Fruit fly (Drosophila melanogaster) whole organism, embryonic: ENCODE results near the gene CG12470.

Experiments
- Ada2b ChIP-seq: fragments of 200-800 bp; sonication (Bioruptor generic); IDR thresholded peaks from 2 replicates; pipeline ENCODE4 v1.3.6; 2022; ENCODE audit warnings: missing biosample characterization, missing genetic modification characterization
- Atf6 ChIP-seq: fragments of 200-800 bp; sonication (Bioruptor generic); IDR thresholded peaks from 2 replicates; pipeline ENCODE4 v1.3.6; 2022; ENCODE audit warnings: missing biosample characterization, missing genetic modification characterization
- B-H2 ChIP-seq: fragments of 200-800 bp; sonication (Bioruptor generic); optimal IDR thresholded peaks from 2 replicates; lab custom pipeline; 2018; ENCODE audit warnings: missing biosample characterization, mild to moderate bottlenecking, missing genetic modification characterization
- CG10147 ChIP-seq: fragments of 200-800 bp; sonication (Bioruptor generic); optimal IDR thresholded peaks from 2 replicates; lab custom pipeline; 2019; ENCODE audit warnings: missing biosample characterization, mild to moderate bottlenecking, missing genetic modification characterization, moderate library complexity
- CG10267 ChIP-seq: fragments of 200-800 bp; sonication (Bioruptor generic); optimal IDR thresholded peaks from 2 replicates; lab custom pipeline; 2018; ENCODE audit warnings: missing biosample characterization, mild to moderate bottlenecking, missing genetic modification characterization, moderate library complexity
- CG13424 ChIP-seq: fragments of 200-800 bp; sonication (Bioruptor generic); optimal IDR thresholded peaks from 2 replicates; lab custom pipeline; 2019; ENCODE audit warnings: missing biosample characterization, mild to moderate bottlenecking, missing genetic modification characterization, moderate library complexity
- CG13624 ChIP-seq: fragments of 200-800 bp; sonication (Bioruptor generic); optimal IDR thresholded peaks from 2 replicates; lab custom pipeline; 2016; ENCODE audit warnings: missing biosample characterization, missing genetic modification characterization
- CG15011 ChIP-seq: fragments of 200-800 bp; sonication (Bioruptor generic); optimal IDR thresholded peaks from 3 replicates; lab custom pipeline; 2018; ENCODE audit warnings: missing biosample characterization, mild to moderate bottlenecking, missing genetic modification characterization
- CG15514 ChIP-seq: fragments of 200-800 bp; sonication (Bioruptor generic); optimal IDR thresholded peaks from 3 replicates; lab custom pipeline; 2017; ENCODE audit warnings: missing biosample characterization, missing genetic modification characterization, mild to moderate bottlenecking, moderate library complexity, missing genetic modification reagents
- CG17359 ChIP-seq: fragments of 200-800 bp; sonication (Bioruptor generic); optimal IDR thresholded peaks from 3 replicates; lab custom pipeline; 2018; ENCODE audit warnings: missing biosample characterization, mild to moderate bottlenecking, missing genetic modification characterization, moderate library complexity
- CG17361 ChIP-seq: fragments of 200-800 bp; sonication (Bioruptor generic); IDR thresholded peaks from 3 replicates; pipeline ENCODE4 v1.3.6; 2022; ENCODE audit warnings: missing biosample characterization, missing genetic modification characterization
- CG18619 ChIP-seq: fragments of 200-800 bp; sonication (Bioruptor generic); optimal IDR thresholded peaks from 3 replicates; lab custom pipeline; 2017; ENCODE audit warnings: missing biosample characterization, mild to moderate bottlenecking, missing genetic modification characterization
- CG2120 ChIP-seq: fragments of 200-800 bp; sonication (Bioruptor generic); optimal IDR thresholded peaks from 3 replicates; lab custom pipeline; 2016; ENCODE audit warnings: missing biosample characterization, missing genetic modification characterization
- CG2202 ChIP-seq: fragments of 200-800 bp; sonication (Bioruptor generic); optimal IDR thresholded peaks from 2 replicates; lab custom pipeline; 2018; ENCODE audit warnings: missing biosample characterization, mild to moderate bottlenecking, missing genetic modification characterization
- CG2712 ChIP-seq: fragments of 200-800 bp; optimal IDR thresholded peaks from 3 replicates; lab custom pipeline; 2019; ENCODE audit warnings: missing biosample characterization, mild to moderate bottlenecking, missing genetic modification characterization, moderate library complexity
- CG32532 ChIP-seq: fragments of 200-800 bp; sonication (Bioruptor generic); IDR thresholded peaks from 2 replicates; pipeline ENCODE4 v1.3.6; 2022; ENCODE audit warnings: missing biosample characterization, missing genetic modification characterization
- CG3726 ChIP-seq: fragments of 200-800 bp; sonication (Bioruptor generic); IDR thresholded peaks from 3 replicates; pipeline ENCODE4, ENCODE4 v1.3.6; 2022; ENCODE audit warnings: missing biosample characterization, missing genetic modification characterization
- CG7963 ChIP-seq: fragments of 200-800 bp; sonication (Bioruptor generic); IDR thresholded peaks from 3 replicates; pipeline ENCODE4 v1.3.6; 2022; ENCODE audit warnings: missing biosample characterization, missing genetic modification characterization; ENCODE audit not compliant: partially characterized antibody
- Dek ChIP-seq: fragments of 200-800 bp; sonication (Bioruptor generic); optimal IDR thresholded peaks from 3 replicates; lab custom pipeline; 2019; ENCODE audit warnings: missing biosample characterization, mild to moderate bottlenecking, missing genetic modification characterization, moderate library complexity
- Drgx ChIP-seq: fragments of 200-800 bp; sonication (Bioruptor generic); IDR thresholded peaks from 2 replicates; pipeline ENCODE4 v1.3.6; 2022; ENCODE audit warnings: missing biosample characterization, missing genetic modification characterization
- E2f2 ChIP-seq: fragments of 200-800 bp; sonication (Bioruptor generic); IDR thresholded peaks from 2 replicates; pipeline ENCODE4 v1.3.6; 2022; ENCODE audit warnings: missing biosample characterization, missing genetic modification characterization
- Fer1 ChIP-seq: fragments of 200-800 bp; sonication (Bioruptor generic); optimal IDR thresholded peaks from 2 replicates; lab custom pipeline; 2017; ENCODE audit warnings: missing biosample characterization, mild to moderate bottlenecking, missing genetic modification characterization
- HLH3B ChIP-seq: fragments of 200-800 bp; sonication (Bioruptor generic); IDR thresholded peaks from 2 replicates; pipeline ENCODE4 v1.3.6; 2022; ENCODE audit warnings: missing biosample characterization, missing genetic modification characterization
- Hsf ChIP-seq: fragments of 200-800 bp; sonication (Bioruptor generic); optimal IDR thresholded peaks from 3 replicates; lab custom pipeline; 2016; ENCODE audit warnings: missing biosample characterization, missing genetic modification characterization
- Meics ChIP-seq: fragments of 200-800 bp; sonication (Bioruptor generic); optimal IDR thresholded peaks from 2 replicates; lab custom pipeline; 2017; ENCODE audit warnings: missing biosample characterization, mild to moderate bottlenecking, missing genetic modification characterization
- Oli ChIP-seq: fragments of 200-800 bp; sonication (Bioruptor generic); optimal IDR thresholded peaks from 2 replicates; lab custom pipeline; 2018; ENCODE audit warnings: missing biosample characterization, mild to moderate bottlenecking, missing genetic modification characterization, moderate library complexity
- Pdp1 ChIP-seq, 2 experiments: fragments of 200-800 bp; sonication (Bioruptor generic); optimal IDR thresholded peaks; 3 replicates each; lab custom pipeline; 2016; ENCODE audit warnings: missing biosample characterization in 2 of 2, missing genetic modification characterization in 2 of 2, mild to moderate bottlenecking in 1 of 2, moderate library complexity in 1 of 2
- Trl ChIP-seq, 3 experiments: fragments of >200 bp in 2 of 3; fragments of 200-800 bp in 1 of 3; sonication (Bioruptor generic) in 1 of 3; optimal IDR thresholded peaks; 2 replicates in 1 of 3; 3 replicates in 2 of 3; lab custom pipeline; 2016 to 2017; ENCODE audit warnings: missing biosample characterization in 1 of 3, missing genetic modification characterization in 1 of 3
- az2 ChIP-seq: fragments of 200-800 bp; sonication (Bioruptor generic); optimal IDR thresholded peaks from 3 replicates; lab custom pipeline; 2016; ENCODE audit warnings: missing biosample characterization, missing genetic modification characterization
- bab2 ChIP-seq: fragments of 200-800 bp; sonication (Bioruptor generic); optimal IDR thresholded peaks from 2 replicates; lab custom pipeline; 2016; ENCODE audit warnings: missing biosample characterization, missing genetic modification characterization
- bcd ChIP-seq: fragments of 200-800 bp; sonication (Bioruptor generic); optimal IDR thresholded peaks from 2 replicates; lab custom pipeline; 2017; ENCODE audit warnings: missing biosample characterization, mild to moderate bottlenecking, missing genetic modification characterization
- bowl ChIP-seq: fragments of 200-800 bp; sonication (Bioruptor generic); IDR thresholded peaks from 2 replicates; pipeline ENCODE4 v1.3.6; 2022; ENCODE audit warnings: missing biosample characterization, missing genetic modification characterization
- bsh ChIP-seq, 2 experiments: fragments of 200-800 bp; sonication (Bioruptor generic); optimal IDR thresholded peaks; 2 replicates each; lab custom pipeline; 2017 to 2018; ENCODE audit warnings: mild to moderate bottlenecking in 2 of 2, missing biosample characterization in 2 of 2, missing genetic modification characterization in 2 of 2, moderate library complexity in 1 of 2
- chinmo ChIP-seq: fragments of 200-800 bp; sonication (Bioruptor generic); IDR thresholded peaks from 4 replicates; pipeline ENCODE4 v1.3.6; 2022; ENCODE audit warnings: missing biosample characterization, missing genetic modification characterization; ENCODE audit not compliant: partially characterized antibody
- chm ChIP-seq: fragments of 200-800 bp; sonication (Bioruptor generic); IDR thresholded peaks from 2 replicates; pipeline ENCODE4 v1.3.6; 2022; ENCODE audit warnings: missing biosample characterization, missing genetic modification characterization
- dmrt99B ChIP-seq: fragments of 200-800 bp; sonication (Bioruptor generic); optimal IDR thresholded peaks from 2 replicates; lab custom pipeline; 2018; ENCODE audit warnings: missing biosample characterization, mild to moderate bottlenecking, missing genetic modification characterization, moderate library complexity
- dpn ChIP-seq, 2 experiments: fragments of 200-800 bp; sonication (Bioruptor generic); optimal IDR thresholded peaks; 3 replicates each; lab custom pipeline; 2016; ENCODE audit warnings: missing biosample characterization in 2 of 2, missing genetic modification characterization in 2 of 2
- dysf ChIP-seq: fragments of 200-800 bp; sonication (Bioruptor generic); IDR thresholded peaks from 3 replicates; pipeline ENCODE4 v1.3.6; 2022; ENCODE audit warnings: missing biosample characterization, missing genetic modification characterization
- gem ChIP-seq: fragments of 200-800 bp; sonication (Bioruptor generic); optimal IDR thresholded peaks from 2 replicates; lab custom pipeline; 2019; ENCODE audit warnings: missing biosample characterization, mild to moderate bottlenecking, missing genetic modification characterization, moderate library complexity
- grau ChIP-seq: fragments of 200-800 bp; optimal IDR thresholded peaks from 3 replicates; lab custom pipeline; 2019; ENCODE audit warnings: missing biosample characterization, mild to moderate bottlenecking, missing genetic modification characterization, moderate library complexity
- lab ChIP-seq: fragments of 200-800 bp; sonication (Bioruptor generic); optimal IDR thresholded peaks from 3 replicates; lab custom pipeline; 2017; ENCODE audit warnings: missing biosample characterization, missing genetic modification characterization, mild to moderate bottlenecking, moderate library complexity, missing genetic modification reagents
- mld ChIP-seq: fragments of 200-800 bp; sonication (Bioruptor generic); IDR thresholded peaks from 3 replicates; pipeline ENCODE4 v1.3.6; 2022; ENCODE audit warnings: missing biosample characterization, missing genetic modification characterization; ENCODE audit not compliant: partially characterized antibody
- nom ChIP-seq: fragments of 200-800 bp; sonication (Bioruptor generic); optimal IDR thresholded peaks from 2 replicates; lab custom pipeline; 2017; ENCODE audit warnings: missing biosample characterization, missing genetic modification characterization, mild to moderate bottlenecking, moderate library complexity, missing genetic modification reagents
- phol ChIP-seq: fragments of 200-800 bp; sonication (Bioruptor generic); optimal IDR thresholded peaks from 3 replicates; lab custom pipeline; 2018; ENCODE audit warnings: missing biosample characterization, mild to moderate bottlenecking, missing genetic modification characterization, moderate library complexity
- row ChIP-seq: fragments of 200-800 bp; sonication (Bioruptor generic); IDR thresholded peaks from 3 replicates; pipeline ENCODE4 v1.3.6; 2022; ENCODE audit warnings: missing biosample characterization, missing genetic modification characterization
- sens ChIP-seq: fragments of 200-800 bp; sonication (Bioruptor generic); peaks from one replicate; lab custom pipeline; 2016; ENCODE audit warnings: missing biosample characterization, missing genetic modification characterization
- slbo ChIP-seq: fragments of 200-800 bp; sonication (Bioruptor generic); IDR thresholded peaks from 2 replicates; pipeline ENCODE4 v1.3.6; 2022; ENCODE audit warnings: missing biosample characterization, missing genetic modification characterization
- unpg ChIP-seq: fragments of 200-800 bp; sonication (Bioruptor generic); optimal IDR thresholded peaks from 3 replicates; lab custom pipeline; 2018; ENCODE audit warnings: missing biosample characterization, mild to moderate bottlenecking, missing genetic modification characterization, moderate library complexity
- zf30C ChIP-seq: fragments of 200-800 bp; sonication (Bioruptor generic); optimal IDR thresholded peaks from 3 replicates; lab custom pipeline; 2018; ENCODE audit warnings: missing biosample characterization, mild to moderate bottlenecking, missing genetic modification characterization

Gene CG12470

dm6 chrX:345246-345645, 37.8 kb downstream of the CG12470 start (continued):
- TF ChIP-seq CG7963 (GFP tag; lab: Robert Waterston, UW): no peak
- peak; percentile 83 for TF ChIP-seq sens
- no peak for TF ChIP-seq mld (GFP tag; lab: Robert Waterston, UW)
- TF ChIP-seq chm (GFP tag; lab: Robert Waterston, UW): 0 out of 2 replicates have a peak, but pooled peaks have one; percentile 37
- peak; percentile 27 for TF ChIP-seq Oli (tag; lab: Kevin White, UChicago)
- 0 out of 2 replicates have a peak, but pooled peaks have one; percentile 13 for TF ChIP-seq Ada2b (GFP tag; lab: Robert Waterston, UW)
- peak; percentile 22 for TF ChIP-seq CG2120
- no peak for TF ChIP-seq az2 (GFP tag; lab: Kevin White, UChicago)
- peak; percentile 1 for TF ChIP-seq Hsf
- no peak for TF ChIP-seq CG15011 (GFP tag; lab: Kevin White, UChicago)
- peak; percentile 49; the same call in 1 of the 3 replicates for TF ChIP-seq dysf (GFP tag; lab: Robert Waterston, UW)
- no peak for TF ChIP-seq Dek (tag; lab: Kevin White, UChicago)
- TF ChIP-seq CG17359 (tag; lab: Kevin White, UChicago): no peak
- no peak for TF ChIP-seq CG10147
- TF ChIP-seq Fer1: peak; percentile 27
- TF ChIP-seq row (GFP tag; lab: Robert Waterston, UW): 0 out of 3 replicates have a peak, but pooled peaks have one; percentile 26
- no peak for TF ChIP-seq CG3726 (GFP tag; lab: Robert Waterston, UW)
- peak; percentile 35; the same call in 1 of the 2 replicates for TF ChIP-seq CG32532 (GFP tag; lab: Robert Waterston, UW)
- peak; percentile 20 for TF ChIP-seq grau (tag; lab: Kevin White, UChicago)
- peak; percentile 25; the same call in 1 of the 2 replicates for TF ChIP-seq Atf6 (GFP tag; lab: Robert Waterston, UW)
- peak; percentile 76 for TF ChIP-seq nom (GFP tag; lab: Kevin White, UChicago)
- TF ChIP-seq lab (GFP tag; lab: Kevin White, UChicago): peak; percentile 21
- no peak for TF ChIP-seq Trl (optimal IDR thresholded peaks at IDR 0.05; lab: Kevin White, UChicago)
- no peak for TF ChIP-seq Trl (GFP tag; optimal IDR thresholded peaks at IDR 0.05; lab: Kevin White, UChicago)
- TF ChIP-seq B-H2 (GFP tag; lab: Kevin White, UChicago): no peak
- TF ChIP-seq bowl (GFP tag; lab: Robert Waterston, UW): no peak
- TF ChIP-seq chinmo (GFP tag; lab: Robert Waterston, UW): no peak
- TF ChIP-seq dmrt99B (tag; lab: Kevin White, UChicago): peak; percentile 6
- no peak for TF ChIP-seq CG10267 (tag; lab: Kevin White, UChicago)
- TF ChIP-seq bcd (GFP tag; lab: Kevin White, UChicago): peak; percentile 14
- peak; percentile 91 for TF ChIP-seq Drgx (GFP tag; lab: Robert Waterston, UW)
- TF ChIP-seq CG2712 (tag; lab: Kevin White, UChicago): no peak
- no peak for TF ChIP-seq zf30C (GFP tag; lab: Kevin White, UChicago)
- TF ChIP-seq bsh (GFP tag; optimal IDR thresholded peaks at IDR 0.05; lab: Kevin White, UChicago): peak; percentile 31 to 76
- peak; percentile 34; the same call in 1 of the 2 replicates for TF ChIP-seq slbo (GFP tag; lab: Robert Waterston, UW)
- no peak for TF ChIP-seq CG18619
- peak; percentile 41 for TF ChIP-seq CG13424 (tag; lab: Kevin White, UChicago)
- peak in 1 of 2 experiments; percentile 6 for TF ChIP-seq Pdp1 (GFP tag; optimal IDR thresholded peaks at IDR 0.05; lab: Kevin White, UChicago)
- TF ChIP-seq CG2202 (tag; lab: Kevin White, UChicago): no peak
- peak; percentile 27; the same call in 1 of the 3 replicates for TF ChIP-seq CG17361 (GFP tag; lab: Robert Waterston, UW)
- peak; percentile 15 for TF ChIP-seq CG15514 (GFP tag; lab: Kevin White, UChicago)
- peak; percentile 41 for TF ChIP-seq unpg
- TF ChIP-seq phol (tag; lab: Kevin White, UChicago): peak; percentile 20
- TF ChIP-seq gem: peak; percentile 64
- TF ChIP-seq Meics (GFP tag; lab: Kevin White, UChicago): peak; percentile 13
- TF ChIP-seq bab2 (GFP tag; lab: Kevin White, UChicago): peak; percentile 7
- peak; percentile 18 for TF ChIP-seq CG13624 (GFP tag; lab: Kevin White, UChicago)
- TF ChIP-seq E2f2: 0 out of 2 replicates have a peak, but pooled peaks have one; percentile 13
- TF ChIP-seq HLH3B (GFP tag; lab: Robert Waterston, UW): 0 out of 2 replicates have a peak, but pooled peaks have one; percentile 9
- peak; percentile 19 to 28 for TF ChIP-seq dpn (GFP tag; optimal IDR thresholded peaks at IDR 0.05; lab: Kevin White, UChicago)
